Fruit fly (Drosophila melanogaster) whole organism, prepupa: ENCODE measurements around the gene CG15930.

ENCODE experiments used
- CG10669 ChIP-seq: fragments of 200-800 bp; sonication (Bioruptor generic); optimal IDR thresholded peaks from 3 replicates; lab custom pipeline; 2018; ENCODE audit warnings: missing biosample characterization, mild to moderate bottlenecking, missing genetic modification characterization, moderate library complexity
- CG11762 ChIP-seq: fragments of 200-800 bp; sonication (Bioruptor generic); optimal IDR thresholded peaks from 3 replicates; lab custom pipeline; 2016; ENCODE audit warnings: missing biosample characterization, missing genetic modification characterization; ENCODE audit not compliant: insufficient read depth
- CG11902 ChIP-seq: fragments of 200-800 bp; sonication (Bioruptor generic); optimal IDR thresholded peaks from 3 replicates; lab custom pipeline; 2016; ENCODE audit warnings: missing biosample characterization, missing genetic modification characterization
- CG15336 ChIP-seq: fragments of 200-800 bp; sonication (Bioruptor generic); IDR thresholded peaks from 2 replicates; pipeline ENCODE4 v1.3.6; 2022; ENCODE audit warnings: missing biosample characterization, missing genetic modification characterization
- CG1621 ChIP-seq: fragments of 200-800 bp; sonication (Bioruptor generic); optimal IDR thresholded peaks from 3 replicates; lab custom pipeline; 2018; ENCODE audit warnings: missing biosample characterization, mild to moderate bottlenecking, missing genetic modification characterization
- CG3032 ChIP-seq: fragments of 200-800 bp; optimal IDR thresholded peaks from 2 replicates; lab custom pipeline; 2019; ENCODE audit warnings: missing biosample characterization, mild to moderate bottlenecking, missing genetic modification characterization, moderate library complexity
- CG31627 ChIP-seq: fragments of 200-800 bp; sonication (Bioruptor generic); optimal IDR thresholded peaks from 3 replicates; lab custom pipeline; 2016; ENCODE audit warnings: missing biosample characterization, missing genetic modification characterization
- CG32006 ChIP-seq: fragments of 200-800 bp; sonication (Bioruptor generic); optimal IDR thresholded peaks from 3 replicates; lab custom pipeline; 2017; ENCODE audit warnings: missing biosample characterization, mild to moderate bottlenecking, missing genetic modification characterization
- CG6163 ChIP-seq: fragments of 200-800 bp; sonication (Bioruptor generic); IDR thresholded peaks from 3 replicates; pipeline ENCODE4 v1.3.6; 2022; ENCODE audit warnings: missing biosample characterization, missing genetic modification characterization
- CG6276 ChIP-seq: fragments of 200-800 bp; sonication (Bioruptor generic); optimal IDR thresholded peaks from 2 replicates; lab custom pipeline; 2017; ENCODE audit warnings: missing biosample characterization, mild to moderate bottlenecking, missing genetic modification characterization
- CG6854 ChIP-seq: fragments of 200-800 bp; sonication (Bioruptor generic); optimal IDR thresholded peaks from 2 replicates; lab custom pipeline; 2017; ENCODE audit warnings: missing biosample characterization, mild to moderate bottlenecking, missing genetic modification characterization
- CG8319 ChIP-seq: fragments of 200-800 bp; sonication (Bioruptor generic); optimal IDR thresholded peaks from 3 replicates; lab custom pipeline; 2016; ENCODE audit warnings: missing biosample characterization, missing genetic modification characterization
- CG9139 ChIP-seq: fragments of 200-800 bp; sonication (Bioruptor generic); optimal IDR thresholded peaks from 3 replicates; lab custom pipeline; 2017; ENCODE audit warnings: missing biosample characterization, mild to moderate bottlenecking, missing genetic modification characterization
- Eip75B ChIP-seq: fragments of 200-800 bp; sonication (Bioruptor generic); optimal IDR thresholded peaks from 3 replicates; lab custom pipeline; 2016; ENCODE audit warnings: missing biosample characterization, missing genetic modification characterization
- Eip78C ChIP-seq: fragments of 200-800 bp; sonication (Bioruptor generic); peaks from one replicate; lab custom pipeline; 2016; ENCODE audit warnings: missing biosample characterization, missing genetic modification characterization
- Gug ChIP-seq: fragments of 200-800 bp; sonication (Bioruptor generic); IDR thresholded peaks from 2 replicates; pipeline ENCODE4 v1.3.6; 2022; ENCODE audit warnings: missing biosample characterization, missing genetic modification characterization
- Met ChIP-seq: fragments of 200-800 bp; sonication (Bioruptor generic); optimal IDR thresholded peaks from 3 replicates; lab custom pipeline; 2016; ENCODE audit warnings: missing biosample characterization, missing genetic modification characterization
- Smox ChIP-seq: fragments of 200-800 bp; sonication (Bioruptor generic); optimal IDR thresholded peaks from 3 replicates; lab custom pipeline; 2016; ENCODE audit warnings: missing biosample characterization, missing genetic modification characterization
- Sox15 ChIP-seq: fragments of 200-800 bp; sonication (Bioruptor generic); optimal IDR thresholded peaks from 3 replicates; lab custom pipeline; 2016; ENCODE audit warnings: missing biosample characterization, missing genetic modification characterization
- acj6 ChIP-seq: fragments of 200-800 bp; sonication (Bioruptor generic); optimal IDR thresholded peaks from 3 replicates; lab custom pipeline; 2016; ENCODE audit warnings: missing biosample characterization, missing genetic modification characterization
- cyc ChIP-seq: fragments of 200-800 bp; sonication (Bioruptor generic); optimal IDR thresholded peaks from 3 replicates; lab custom pipeline; 2016; ENCODE audit warnings: missing biosample characterization, missing genetic modification characterization
- dsx ChIP-seq: fragments of 200-800 bp; optimal IDR thresholded peaks from 3 replicates; lab custom pipeline; 2019; ENCODE audit warnings: missing biosample characterization, mild to moderate bottlenecking, missing genetic modification characterization, moderate library complexity; ENCODE audit not compliant: poor library complexity, severe bottlenecking
- eg ChIP-seq: fragments of 200-800 bp; sonication (Bioruptor generic); IDR thresholded peaks from 3 replicates; pipeline ENCODE4 v1.3.6; 2022; ENCODE audit warnings: missing biosample characterization, missing genetic modification characterization
- fd59A ChIP-seq: fragments of 200-800 bp; sonication (Bioruptor generic); optimal IDR thresholded peaks from 2 replicates; lab custom pipeline; 2017; ENCODE audit warnings: missing biosample characterization, mild to moderate bottlenecking, missing genetic modification characterization, missing genetic modification reagents
- net ChIP-seq: fragments of 200-800 bp; sonication (Bioruptor generic); optimal IDR thresholded peaks from 3 replicates; lab custom pipeline; 2016; ENCODE audit warnings: missing biosample characterization, missing genetic modification characterization
- pdm3 ChIP-seq: fragments of 200-800 bp; sonication (Bioruptor generic); optimal IDR thresholded peaks from 3 replicates; lab custom pipeline; 2016; ENCODE audit warnings: missing biosample characterization, missing genetic modification characterization
- spab ChIP-seq: fragments of 200-800 bp; sonication (Bioruptor generic); optimal IDR thresholded peaks from 2 replicates; lab custom pipeline; 2017; ENCODE audit warnings: missing biosample characterization, mild to moderate bottlenecking, missing genetic modification characterization, missing genetic modification reagents
- ss ChIP-seq, 2 experiments: fragments of 200-800 bp; sonication (Bioruptor generic); optimal IDR thresholded peaks; 2 replicates in 1 of 2; 3 replicates in 1 of 2; lab custom pipeline; 2017 to 2018; ENCODE audit warnings: mild to moderate bottlenecking in 2 of 2, missing biosample characterization in 2 of 2, missing genetic modification characterization in 2 of 2, moderate library complexity in 1 of 2

Gene CG15930

dm6 chrX:5317170-5317569 lies at the start of gene CG15930, which contains the start of gene Sas10:
TSS of gene CG15930 (minus strand) at chrX:5317295.
TSS of gene Sas10 (plus strand) at chrX:5317409.
- TF ChIP-seq Eip78C (GFP tag; lab: Kevin White, UChicago) (peak; percentile 34), CG3032 (tag; lab: Kevin White, UChicago) (peak; percentile 48), CG1621 (tag; lab: Kevin White, UChicago) (peak; percentile 10), CG9139 (GFP tag; lab: Kevin White, UChicago) (no peak), CG8319 (GFP tag; lab: Kevin White, UChicago) (no peak), pdm3 (GFP tag; lab: Kevin White, UChicago) (no peak)

- TF ChIP-seq Smox (GFP tag; lab: Kevin White, UChicago) (no peak), CG11902 (GFP tag; lab: Kevin White, UChicago) (no peak), CG6854 (no peak), CG6276 (GFP tag; lab: Kevin White, UChicago) (no peak)
These were observed 46.9 kb upstream of the CG15930 start for dm6 chrX:5364031-5364430.

dm6 chrX:5363116-5363515 lies 46.0 kb upstream of the CG15930 start:
- TF ChIP-seq CG11762 (GFP tag; lab: Kevin White, UChicago) (no peak), spab (peak; percentile 14)

dm6 chrX:5358813-5359212 lies 41.7 kb upstream of the CG15930 start:
- TF ChIP-seq fd59A (GFP tag; lab: Kevin White, UChicago), result no peak
- no peak for TF ChIP-seq ss (GFP tag; optimal IDR thresholded peaks at IDR 0.05; lab: Kevin White, UChicago)
- no peak for TF ChIP-seq cyc (GFP tag; lab: Kevin White, UChicago)
- TF ChIP-seq Gug, result no peak
- no peak for TF ChIP-seq CG6163 (GFP tag; lab: Robert Waterston, UW)
- no peak for TF ChIP-seq Sox15
- TF ChIP-seq CG6276 (GFP tag; lab: Kevin White, UChicago), result no peak
- TF ChIP-seq dsx (GFP tag; lab: Kevin White, UChicago), result no peak
- no peak for TF ChIP-seq CG10669 (GFP tag; lab: Kevin White, UChicago)
- TF ChIP-seq CG31627, result no peak
- no peak for TF ChIP-seq acj6 (GFP tag; lab: Kevin White, UChicago)
- TF ChIP-seq Met (GFP tag; lab: Kevin White, UChicago), result no peak
- no peak for TF ChIP-seq Smox (GFP tag; lab: Kevin White, UChicago)
- TF ChIP-seq net (GFP tag; lab: Kevin White, UChicago), result no peak
- TF ChIP-seq Eip75B (GFP tag; lab: Kevin White, UChicago), result no peak

dm6 chrX:5357035-5357434 lies 39.9 kb upstream of the CG15930 start:
- TF ChIP-seq Eip78C (GFP tag; lab: Kevin White, UChicago) (peak; percentile 13), CG1621 (tag; lab: Kevin White, UChicago) (no peak)

dm6 chrX:5349899-5350575 lies 32.9 kb upstream of the CG15930 start:
- TF ChIP-seq CG15336 (GFP tag; lab: Robert Waterston, UW) (peak; percentile 37; the same call in 1 of the 2 replicates), eg (GFP tag; lab: Robert Waterston, UW) (peak; percentile 42; the same call in 2 of the 3 replicates), CG32006 (peak; percentile 14), Gug (peak; percentile 30; the same call in 1 of the 2 replicates), CG6276 (GFP tag; lab: Kevin White, UChicago) (peak; percentile 18), cyc (GFP tag; lab: Kevin White, UChicago) (no peak)
